Worm (Caenorhabditis elegans) whole organism, L3 larva: ENCODE measurements around the gene ZK1073.2.

Experiments used
- R02D3.7 ChIP-seq: fragments of 150-350 bp; optimal IDR thresholded peaks from 2 replicates; lab custom pipeline; 2014; ENCODE audit warnings: missing biosample characterization, missing genetic modification characterization
- ZK546.5 ChIP-seq: sonication (generic microtip); optimal IDR thresholded peaks from 2 replicates; lab custom pipeline; 2017; ENCODE audit warnings: missing biosample characterization, missing genetic modification characterization
- aly-2 ChIP-seq: fragments of 150-350 bp; optimal IDR thresholded peaks from 2 replicates; lab custom pipeline; 2014; ENCODE audit warnings: missing biosample characterization, missing genetic modification characterization
- ama-1 ChIP-seq: fragments of 150-350 bp; optimal IDR thresholded peaks from 2 replicates; lab custom pipeline; 2018
- ceh-16 ChIP-seq: sonication (generic microtip); optimal IDR thresholded peaks from 2 replicates; lab custom pipeline; 2017; ENCODE audit warnings: missing biosample characterization, missing genetic modification characterization
- ceh-28 ChIP-seq: fragments of 150-350 bp; optimal IDR thresholded peaks from 2 replicates; lab custom pipeline; 2014; ENCODE audit warnings: missing biosample characterization, missing genetic modification reagents, missing genetic modification characterization
- ceh-82 ChIP-seq: fragments of 150-350 bp; optimal IDR thresholded peaks from 2 replicates; lab custom pipeline; 2014; ENCODE audit warnings: missing biosample characterization, missing genetic modification characterization
- ceh-9 ChIP-seq: sonication (generic microtip); optimal IDR thresholded peaks from 2 replicates; lab custom pipeline; 2018; ENCODE audit warnings: missing biosample characterization, missing genetic modification characterization
- daf-12 ChIP-seq: fragments of 150-350 bp; optimal IDR thresholded peaks from 2 replicates; lab custom pipeline; 2014; ENCODE audit warnings: missing biosample characterization, missing genetic modification reagents, missing genetic modification characterization
- egl-27 ChIP-seq: sonication (generic microtip); optimal IDR thresholded peaks from 4 replicates; lab custom pipeline; 2017; ENCODE audit warnings: missing biosample characterization, missing genetic modification reagents, missing genetic modification characterization
- egl-5 ChIP-seq: fragments of 150-350 bp; optimal IDR thresholded peaks from 2 replicates; lab custom pipeline; 2017; ENCODE audit warnings: missing biosample characterization, missing genetic modification reagents, missing genetic modification characterization, inconsistent platforms
- elt-1 ChIP-seq: fragments of 150-350 bp; optimal IDR thresholded peaks from 2 replicates; lab custom pipeline; 2014; ENCODE audit warnings: missing biosample characterization, missing genetic modification characterization
- elt-2 ChIP-seq: sonication (generic microtip); optimal IDR thresholded peaks from 2 replicates; lab custom pipeline; 2016; ENCODE audit warnings: missing genetic modification reagents, mild to moderate bottlenecking, missing genetic modification characterization, missing compliant biosample characterization
- elt-3 ChIP-seq, 3 experiments: fragments of 150-350 bp in 1 of 3; sonication (generic microtip) in 2 of 3; optimal IDR thresholded peaks; 2 replicates in 2 of 3; 4 replicates in 1 of 3; lab custom pipeline; 2014 to 2017; ENCODE audit warnings: missing biosample characterization in 3 of 3, missing genetic modification characterization in 3 of 3
- eor-1 ChIP-seq, 2 experiments: fragments of 150-350 bp; optimal IDR thresholded peaks; 2 replicates each; lab custom pipeline; 2014 to 2018; ENCODE audit warnings: missing biosample characterization in 2 of 2, missing genetic modification characterization in 2 of 2
- fkh-10 ChIP-seq: sonication (generic microtip); optimal IDR thresholded peaks from 2 replicates; lab custom pipeline; 2017; ENCODE audit warnings: missing biosample characterization, missing genetic modification reagents, missing genetic modification characterization
- fkh-2 ChIP-seq: fragments of 150-350 bp; optimal IDR thresholded peaks from 2 replicates; lab custom pipeline; 2014; ENCODE audit warnings: missing biosample characterization, missing genetic modification reagents, missing genetic modification characterization
- fos-1 ChIP-seq: fragments of 150-350 bp; optimal IDR thresholded peaks from 2 replicates; lab custom pipeline; 2014; ENCODE audit warnings: missing biosample characterization, missing genetic modification characterization
- hmg-11 ChIP-seq: sonication (generic microtip); optimal IDR thresholded peaks from 2 replicates; lab custom pipeline; 2016; ENCODE audit warnings: missing genetic modification characterization, missing compliant biosample characterization
- jun-1 ChIP-seq: fragments of 150-350 bp; optimal IDR thresholded peaks from 2 replicates; lab custom pipeline; 2014; ENCODE audit warnings: missing biosample characterization, missing genetic modification reagents, missing genetic modification characterization
- lin-15B ChIP-seq: fragments of 150-350 bp; optimal IDR thresholded peaks from 2 replicates; lab custom pipeline; 2014; ENCODE audit warnings: missing biosample characterization, missing genetic modification characterization
- lin-39 ChIP-seq: fragments of 150-350 bp; optimal IDR thresholded peaks from 2 replicates; lab custom pipeline; 2018; ENCODE audit warnings: missing biosample characterization, missing genetic modification reagents, missing genetic modification characterization
- lsy-12 ChIP-seq: sonication (generic microtip); optimal IDR thresholded peaks from 2 replicates; lab custom pipeline; 2016; ENCODE audit warnings: mild to moderate bottlenecking, missing genetic modification characterization, missing compliant biosample characterization
- mdl-1 ChIP-seq: fragments of 150-350 bp; optimal IDR thresholded peaks from 2 replicates; lab custom pipeline; 2014; ENCODE audit warnings: missing biosample characterization, missing genetic modification characterization
- mml-1 ChIP-seq: fragments of 150-350 bp; sonication (generic microtip); optimal IDR thresholded peaks from 3 replicates; lab custom pipeline; 2014; ENCODE audit warnings: missing biosample characterization, missing genetic modification characterization
- nfya-1 ChIP-seq: sonication (generic microtip); optimal IDR thresholded peaks from 2 replicates; lab custom pipeline; 2017; ENCODE audit warnings: missing genetic modification characterization, mild to moderate bottlenecking, missing compliant biosample characterization, antibody characterized with exemption, moderate library complexity; ENCODE audit not compliant: insufficient read depth
- nhr-11 ChIP-seq: fragments of 150-350 bp; optimal IDR thresholded peaks from 2 replicates; lab custom pipeline; 2014; ENCODE audit warnings: missing biosample characterization, missing genetic modification characterization
- nhr-12 ChIP-seq: fragments of 150-350 bp; optimal IDR thresholded peaks from 2 replicates; lab custom pipeline; 2014; ENCODE audit warnings: missing biosample characterization, missing genetic modification characterization
- nhr-23 ChIP-seq: fragments of 150-350 bp; optimal IDR thresholded peaks from 2 replicates; lab custom pipeline; 2014; ENCODE audit warnings: missing biosample characterization, missing genetic modification reagents, missing genetic modification characterization
- nhr-237 ChIP-seq: fragments of 150-350 bp; optimal IDR thresholded peaks from 2 replicates; lab custom pipeline; 2014; ENCODE audit warnings: missing biosample characterization, missing genetic modification characterization
- nhr-25 ChIP-seq: sonication (generic microtip); optimal IDR thresholded peaks from 2 replicates; lab custom pipeline; 2017; ENCODE audit warnings: missing biosample characterization, missing genetic modification characterization
- nhr-28 ChIP-seq: fragments of 150-350 bp; optimal IDR thresholded peaks from 2 replicates; lab custom pipeline; 2014; ENCODE audit warnings: missing biosample characterization, missing genetic modification characterization
- nhr-43 ChIP-seq: sonication (generic microtip); optimal IDR thresholded peaks from 2 replicates; lab custom pipeline; 2016; ENCODE audit warnings: mild to moderate bottlenecking, missing genetic modification characterization, missing compliant biosample characterization; ENCODE audit not compliant: poor library complexity, severe bottlenecking
- nhr-67 ChIP-seq: fragments of 150-350 bp; optimal IDR thresholded peaks from 2 replicates; lab custom pipeline; 2014; ENCODE audit warnings: missing biosample characterization, missing genetic modification characterization
- nhr-76 ChIP-seq: fragments of 150-350 bp; sonication (generic microtip); optimal IDR thresholded peaks from 5 replicates; lab custom pipeline; 2014; ENCODE audit warnings: missing biosample characterization, missing genetic modification characterization
- nhr-77 ChIP-seq: fragments of 150-350 bp; optimal IDR thresholded peaks from 2 replicates; lab custom pipeline; 2014; ENCODE audit warnings: missing biosample characterization, missing genetic modification characterization
- pha-4 ChIP-seq: fragments of 150-350 bp; optimal IDR thresholded peaks from 2 replicates; lab custom pipeline; 2014; ENCODE audit warnings: missing biosample characterization, missing genetic modification reagents, missing genetic modification characterization
- pqm-1 ChIP-seq: fragments of 150-350 bp; optimal IDR thresholded peaks from 2 replicates; lab custom pipeline; 2017; ENCODE audit warnings: missing biosample characterization, missing genetic modification characterization, inconsistent platforms
- sea-2 ChIP-seq: fragments of 150-350 bp; sonication (generic microtip); optimal IDR thresholded peaks from 4 replicates; lab custom pipeline; 2014; ENCODE audit warnings: missing biosample characterization, missing genetic modification reagents, missing genetic modification characterization
- skn-1 ChIP-seq: fragments of 150-350 bp; optimal IDR thresholded peaks from 2 replicates; lab custom pipeline; 2014; ENCODE audit warnings: missing biosample characterization, missing genetic modification characterization
- snpc-4 ChIP-seq: fragments of 150-350 bp; optimal IDR thresholded peaks from 2 replicates; lab custom pipeline; 2014; ENCODE audit warnings: missing biosample characterization, missing genetic modification characterization
- tbx-2 ChIP-seq: sonication (generic microtip); optimal IDR thresholded peaks from 2 replicates; lab custom pipeline; 2016; ENCODE audit warnings: mild to moderate bottlenecking, missing genetic modification characterization, missing compliant biosample characterization
- unc-39 ChIP-seq: sonication (generic microtip); optimal IDR thresholded peaks from 4 replicates; lab custom pipeline; 2017; ENCODE audit warnings: missing biosample characterization, missing genetic modification characterization
- unc-62 ChIP-seq: fragments of 150-350 bp; sonication (generic microtip); optimal IDR thresholded peaks from 4 replicates; lab custom pipeline; 2014; ENCODE audit warnings: missing biosample characterization, missing genetic modification reagents, missing genetic modification characterization
- zag-1 ChIP-seq: fragments of 150-350 bp; optimal IDR thresholded peaks from 2 replicates; lab custom pipeline; 2014; ENCODE audit warnings: missing biosample characterization, missing genetic modification characterization
- ztf-11 ChIP-seq: fragments of 150-350 bp; optimal IDR thresholded peaks from 2 replicates; lab custom pipeline; 2014; ENCODE audit warnings: missing biosample characterization, missing genetic modification characterization
- ztf-4 ChIP-seq: fragments of 150-350 bp; optimal IDR thresholded peaks from 2 replicates; lab custom pipeline; 2014; ENCODE audit warnings: missing biosample characterization, missing genetic modification characterization

ZK1073.2 gene

DNA sequence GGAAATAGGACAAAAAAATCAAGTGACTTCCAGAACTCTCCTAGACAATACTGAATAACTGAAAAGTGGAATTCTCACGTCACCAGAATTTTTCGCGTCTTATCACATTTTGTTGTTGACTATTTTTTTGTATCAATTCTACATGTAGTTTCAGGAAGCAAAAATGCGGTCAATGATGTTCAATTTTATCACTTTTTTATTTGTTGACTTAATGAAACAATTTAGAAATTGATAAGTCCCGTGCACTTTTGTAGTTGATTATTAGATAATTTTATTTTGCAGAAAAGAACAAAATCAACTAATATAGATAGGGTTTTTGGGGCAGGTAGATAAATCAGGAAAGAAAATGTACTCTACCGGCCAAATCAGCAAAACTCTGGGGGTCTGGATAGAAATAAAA, 26.7 kb downstream of the ZK1073.2 start:
- TF ChIP-seq nhr-23 = no peak
- TF ChIP-seq nhr-28 = no peak
- TF ChIP-seq nhr-67 (tag; lab: Kevin White, UChicago) = no peak
- peak; percentile 77 for TF ChIP-seq pha-4 (tag; lab: Kevin White, UChicago)
- TF ChIP-seq nhr-25 = no peak
- no peak for TF ChIP-seq fkh-2 (tag; lab: Kevin White, UChicago)
- no peak for TF ChIP-seq nhr-237 (tag; lab: Kevin White, UChicago)
- TF ChIP-seq tbx-2 (tag; lab: Kevin White, UChicago) = no peak
- no peak for TF ChIP-seq ama-1
- no peak for TF ChIP-seq elt-1 (tag; lab: Kevin White, UChicago)
- TF ChIP-seq ztf-4 (tag; lab: Kevin White, UChicago) = no peak
- no peak for TF ChIP-seq unc-39 (tag; lab: Kevin White, UChicago)
- no peak for TF ChIP-seq nhr-11 (tag; lab: Kevin White, UChicago)
- TF ChIP-seq snpc-4 (tag; lab: Kevin White, UChicago) = no peak
- no peak for TF ChIP-seq aly-2 (tag; lab: Kevin White, UChicago)
- TF ChIP-seq R02D3.7 (tag; lab: Kevin White, UChicago) = no peak
- peak; percentile 77 for TF ChIP-seq pqm-1 (tag; lab: Kevin White, UChicago)
- peak; percentile 82 for TF ChIP-seq elt-2 (tag; lab: Kevin White, UChicago)
- TF ChIP-seq nhr-12 (tag; lab: Kevin White, UChicago) = no peak
- no peak for TF ChIP-seq jun-1 (tag; lab: Kevin White, UChicago)

DNA sequence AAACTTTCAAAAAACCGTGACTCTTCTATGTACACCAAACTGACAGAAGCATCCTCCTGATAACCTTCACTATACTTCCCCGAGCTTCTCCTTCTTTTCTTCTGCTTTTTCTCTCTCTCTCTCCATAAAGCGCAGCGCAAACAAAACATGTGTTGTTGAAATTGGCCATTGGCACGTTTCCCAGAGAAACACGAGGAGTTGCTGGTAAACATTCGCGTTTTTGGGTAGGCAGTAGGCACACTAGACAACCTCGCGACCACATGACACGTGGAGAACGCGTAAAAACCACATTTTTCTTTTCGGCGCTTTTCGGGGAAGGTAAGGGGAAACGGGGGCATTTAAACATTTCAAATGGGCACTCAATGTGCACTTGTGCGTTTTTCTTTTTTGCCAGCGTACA, 27.5 kb downstream of the ZK1073.2 start:
- TF ChIP-seq lin-15B (tag; lab: Kevin White, UChicago) (no peak), pha-4 (tag; lab: Kevin White, UChicago) (peak; percentile 98), elt-2 (tag; lab: Kevin White, UChicago) (peak; percentile 76), nfya-1 (tag; lab: Kevin White, UChicago) (peak; percentile 61), nhr-67 (tag; lab: Kevin White, UChicago) (no peak), nhr-12 (tag; lab: Kevin White, UChicago) (no peak), egl-27 (tag; lab: Kevin White, UChicago) (no peak), lsy-12 (no peak), skn-1 (tag; lab: Kevin White, UChicago) (no peak), ztf-4 (tag; lab: Kevin White, UChicago) (no peak), ZK546.5 (tag; lab: Kevin White, UChicago) (no peak), nhr-28 (no peak), nhr-25 (no peak), unc-62 (GFP tag; lab: Kevin White, UChicago) (no peak), egl-5 (tag; lab: Kevin White, UChicago) (peak; percentile 88), nhr-43 (no peak), hmg-11 (peak; percentile 25), lin-39 (tag; lab: Kevin White, UChicago) (peak; percentile 55), elt-3 (tag; optimal IDR thresholded peaks at IDR 0.05; lab: Kevin White, UChicago) (no peak), mdl-1 (tag; lab: Kevin White, UChicago) (peak; percentile 68), aly-2 (tag; lab: Kevin White, UChicago) (no peak), ceh-28 (tag; lab: Kevin White, UChicago) (no peak), ceh-82 (tag; lab: Kevin White, UChicago) (no peak), fos-1 (tag; lab: Kevin White, UChicago) (no peak), ztf-11 (no peak), R02D3.7 (tag; lab: Kevin White, UChicago) (no peak), nhr-11 (tag; lab: Kevin White, UChicago) (no peak), unc-39 (tag; lab: Kevin White, UChicago) (no peak), snpc-4 (tag; lab: Kevin White, UChicago) (peak; percentile 41), pqm-1 (tag; lab: Kevin White, UChicago) (peak; percentile 64), ceh-16 (tag; lab: Kevin White, UChicago) (no peak), mml-1 (tag; lab: Kevin White, UChicago) (no peak), nhr-237 (tag; lab: Kevin White, UChicago) (no peak), fkh-10 (no peak), sea-2 (GFP tag; lab: Kevin White, UChicago) (no peak), ceh-9 (no peak), nhr-76 (no peak), fkh-2 (tag; lab: Kevin White, UChicago) (no peak), daf-12 (no peak), nhr-77 (no peak), nhr-23 (no peak), eor-1 (tag; optimal IDR thresholded peaks at IDR 0.05; lab: Kevin White, UChicago) (no peak), ama-1 (peak; percentile 47), elt-1 (tag; lab: Kevin White, UChicago) (no peak), jun-1 (tag; lab: Kevin White, UChicago) (peak; percentile 27), tbx-2 (tag; lab: Kevin White, UChicago) (no peak), zag-1 (tag; lab: Kevin White, UChicago) (no peak)
